Worm (Caenorhabditis elegans): Measurements from ENCODE around the gene C06G3.8.

The C06G3.8 gene

DNA sequence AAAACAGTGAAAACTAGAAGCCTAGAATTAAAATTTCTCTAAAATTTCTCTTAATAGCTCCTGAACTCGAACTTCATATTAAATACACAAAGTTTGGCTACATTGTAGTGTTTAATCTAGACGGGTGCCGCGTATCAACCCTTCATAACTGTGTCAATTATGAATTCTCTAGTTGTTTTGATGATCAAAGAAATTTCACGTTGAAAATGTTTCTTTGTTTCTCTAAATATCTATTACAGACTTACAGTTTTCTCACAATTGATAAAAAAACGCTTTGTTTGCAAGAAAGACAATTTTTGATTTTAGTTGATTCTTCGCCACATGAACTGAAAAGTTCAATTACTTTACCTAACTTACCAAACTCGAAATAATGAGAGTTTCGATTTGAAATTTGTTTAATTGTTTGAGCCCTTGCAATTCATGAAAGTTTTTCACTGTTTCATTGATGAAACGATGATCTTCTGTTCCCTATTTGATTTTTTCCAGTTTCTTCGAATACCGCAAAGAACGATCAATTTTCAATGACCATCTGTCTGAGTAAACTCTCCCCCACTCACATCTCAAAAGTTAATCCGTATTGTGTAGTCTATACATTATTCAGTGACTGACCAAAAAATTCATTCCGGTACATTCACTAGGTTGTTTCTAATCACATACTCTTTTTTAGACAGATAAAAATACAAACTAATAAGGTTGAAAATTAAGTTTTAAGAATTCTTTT is 14.4 kb upstream of the C06G3.8 start (continued):
- TF ChIP-seq pha-4 (GFP tag; IDR thresholded peaks at IDR 0.05) (no peak), pha-4 (tag; optimal IDR thresholded peaks at IDR 0.05) (no peak), ctbp-1 (GFP tag; IDR thresholded peaks at IDR 0.05) (no peak), snpc-1.2 (GFP tag; IDR thresholded peaks at IDR 0.05) (no peak), dmd-9 (GFP tag; IDR thresholded peaks at IDR 0.05) (no peak), Y105C5A.15 (GFP tag; IDR thresholded peaks at IDR 0.05) (no peak), F49E8.2 (tag; optimal IDR thresholded peaks at IDR 0.05; ENCODE audit: borderline replicate concordance) (no peak), arid-1 (GFP tag; conservative IDR thresholded peaks at IDR 0.05) (no peak), nhr-6 (tag; optimal IDR thresholded peaks at IDR 0.05) (no peak), ceh-32 (tag; optimal IDR thresholded peaks at IDR 0.05; ENCODE audit: poor library complexity) (no peak), hlh-11 (tag; optimal IDR thresholded peaks at IDR 0.05) (peak; percentile 24), nhr-102 (tag; optimal IDR thresholded peaks at IDR 0.05) (no peak), daf-16 (GFP tag; optimal IDR thresholded peaks at IDR 0.05) (no peak), daf-16 (tag; optimal IDR thresholded peaks at IDR 0.05) (peak; percentile 46), dve-1 (tag; optimal IDR thresholded peaks at IDR 0.05; ENCODE audit: insufficient read depth) (peak; percentile 36), ztf-7 (tag; optimal IDR thresholded peaks at IDR 0.05) (no peak), hif-1 (tag; optimal IDR thresholded peaks at IDR 0.05) (no peak), mep-1 (tag; optimal IDR thresholded peaks at IDR 0.05) (no peak), snpc-4 (tag; optimal IDR thresholded peaks at IDR 0.05) (no peak), nhr-41 (GFP tag; IDR thresholded peaks at IDR 0.05) (no peak), lin-15B (tag; optimal IDR thresholded peaks at IDR 0.05) (no peak), nhr-28 (tag; optimal IDR thresholded peaks at IDR 0.05) (peak; percentile 23), php-3 (GFP tag; IDR thresholded peaks at IDR 0.05) (no peak), sdz-12 (GFP tag; optimal IDR thresholded peaks at IDR 0.05) (no peak), pqm-1 (tag; optimal IDR thresholded peaks at IDR 0.05) (peak; percentile 34), hmg-1.1 (GFP tag; IDR thresholded peaks at IDR 0.05) (no peak), zag-1 (tag; optimal IDR thresholded peaks at IDR 0.05) (no peak), nhr-10 (tag; optimal IDR thresholded peaks at IDR 0.05) (peak; percentile 68)

ce11 chrIV:7045362-7045936 is 13.1 kb upstream of the C06G3.8 start:
- TF ChIP-seq nhr-28 (tag; optimal IDR thresholded peaks at IDR 0.05) (peak; percentile 35), dve-1 (tag; optimal IDR thresholded peaks at IDR 0.05; ENCODE audit: insufficient read depth) (peak; percentile 20), aha-1 (tag) (peak; percentile 19), pqm-1 (tag; optimal IDR thresholded peaks at IDR 0.05) (peak; percentile 66), dmd-6 (GFP tag; IDR thresholded peaks at IDR 0.05) (peak; percentile 33; the same call in 1 of the 2 replicates), mdl-1 (tag; optimal IDR thresholded peaks at IDR 0.05) (no peak), daf-16 (GFP tag; optimal IDR thresholded peaks at IDR 0.05) (no peak), daf-16 (tag; optimal IDR thresholded peaks at IDR 0.05) (peak; percentile 20), nhr-42 (GFP tag; IDR thresholded peaks at IDR 0.05) (no peak), snpc-1.2 (GFP tag; IDR thresholded peaks at IDR 0.05) (no peak)

- TF ChIP-seq ceh-20 (GFP tag; IDR thresholded peaks at IDR 0.05) (no peak), skn-1 (tag; optimal IDR thresholded peaks at IDR 0.05) (no peak), hif-1 (tag; optimal IDR thresholded peaks at IDR 0.05) (no peak), attf-4 (tag; optimal IDR thresholded peaks at IDR 0.05) (no peak), lir-3 (tag; optimal IDR thresholded peaks at IDR 0.05) (no peak), R02D3.7 (tag; optimal IDR thresholded peaks at IDR 0.05) (no peak), mdl-1 (tag; optimal IDR thresholded peaks at IDR 0.05) (no peak), madf-5 (GFP tag; IDR thresholded peaks at IDR 0.05) (no peak), unc-130 (GFP tag; optimal IDR thresholded peaks at IDR 0.05) (no peak), nhr-77 (tag; optimal IDR thresholded peaks at IDR 0.05) (no peak), lsy-2 (tag; optimal IDR thresholded peaks at IDR 0.05) (peak in 1 of 2 experiments; percentile 92), mxl-2 (GFP tag; conservative IDR thresholded peaks at IDR 0.05) (no peak), ZK546.5 (tag; optimal IDR thresholded peaks at IDR 0.05) (no peak), ztf-7 (tag; optimal IDR thresholded peaks at IDR 0.05) (peak; percentile 49), lim-7 (GFP tag; IDR thresholded peaks at IDR 0.05) (no peak), nhr-111 (GFP tag; optimal IDR thresholded peaks at IDR 0.05) (no peak), spr-1 (tag; optimal IDR thresholded peaks at IDR 0.05) (peak; percentile 12), zip-2 (tag; optimal IDR thresholded peaks at IDR 0.05) (no peak), rbr-2 (tag; optimal IDR thresholded peaks at IDR 0.05) (peak; percentile 52)
These were observed 12.3 kb upstream of the C06G3.8 start, which contains the start of gene tin-9.1 for ce11 chrIV:7044552-7045139. TSS of gene tin-9.1 (minus strand) at chrIV:7044602.
